Worm (Caenorhabditis elegans) whole organism, dauer: Measurements from ENCODE around the gene col-167.

Source experiments
- unc-62 ChIP-seq: sonication (generic microtip); optimal IDR thresholded peaks from 2 replicates; lab custom pipeline; 2017; ENCODE audit warnings: missing biosample characterization, missing genetic modification reagents, missing genetic modification characterization

Gene col-167

DNA sequence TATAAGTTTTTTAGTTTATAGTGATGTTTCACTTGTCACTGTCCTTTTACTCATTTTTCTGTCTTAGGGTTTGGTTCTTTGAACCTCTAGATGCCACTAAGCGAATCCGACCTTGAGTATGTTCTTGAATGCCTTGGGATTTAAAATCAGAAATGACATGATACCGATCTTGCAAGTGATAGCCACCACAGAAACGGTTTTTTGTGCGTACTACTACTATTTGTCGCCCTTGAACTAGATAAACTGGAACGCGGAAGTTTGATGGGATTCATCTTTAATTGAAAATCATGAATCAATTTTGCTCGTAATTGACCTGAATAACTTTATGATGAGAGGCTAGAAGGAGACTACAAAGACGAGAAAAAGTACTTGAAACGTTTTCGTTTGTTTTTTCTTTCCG lies 4.5 kb upstream of the col-167 start:
- no peak for TF ChIP-seq unc-62 (GFP tag; lab: Kevin White, UChicago)

DNA sequence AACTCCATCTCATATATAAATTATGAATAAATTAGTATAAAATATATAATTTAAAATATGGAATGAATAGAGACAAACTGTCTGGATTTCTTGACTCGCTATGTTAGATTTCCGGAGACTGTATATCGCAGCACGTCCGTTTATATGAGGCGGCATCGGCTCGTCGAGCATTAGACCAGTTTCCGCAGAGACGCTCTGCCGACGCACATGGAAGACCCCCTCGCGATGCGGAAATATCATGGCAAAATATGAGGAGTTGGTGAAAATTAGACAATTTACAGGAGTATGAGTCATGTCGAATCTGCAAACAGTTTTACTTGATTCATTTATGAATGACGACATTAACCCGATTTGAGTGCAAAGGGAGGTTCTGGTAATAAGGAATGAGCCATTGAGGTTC lies 3.7 kb upstream of the col-167 start, which contains the start of gene chtb-3:
Gene chtb-3 (minus strand): TSS at position 101 of the 400 bp plus-strand sequence.
- no peak for TF ChIP-seq unc-62 (GFP tag; lab: Kevin White, UChicago)

DNA sequence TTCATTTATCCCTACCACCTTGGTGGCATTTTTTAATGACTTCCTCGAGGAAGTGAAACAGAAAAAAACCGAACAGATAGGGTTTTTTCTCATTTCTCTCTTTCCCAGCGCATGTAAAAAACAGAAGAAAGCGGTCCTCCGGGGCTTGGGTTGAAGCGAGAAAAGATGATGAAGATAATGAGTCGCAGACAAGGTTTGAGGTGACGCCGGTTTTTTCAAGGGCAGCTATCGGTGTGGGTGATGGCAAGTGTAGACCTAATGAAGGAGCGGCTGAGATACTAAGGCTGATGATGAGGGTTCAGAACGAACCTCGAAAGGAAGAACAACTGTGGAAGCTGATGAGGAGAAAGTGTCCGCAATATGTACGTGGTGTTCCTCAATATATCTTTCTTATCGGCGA lies 2.4 kb upstream of the col-167 start:
- no peak for TF ChIP-seq unc-62 (GFP tag; lab: Kevin White, UChicago)

DNA sequence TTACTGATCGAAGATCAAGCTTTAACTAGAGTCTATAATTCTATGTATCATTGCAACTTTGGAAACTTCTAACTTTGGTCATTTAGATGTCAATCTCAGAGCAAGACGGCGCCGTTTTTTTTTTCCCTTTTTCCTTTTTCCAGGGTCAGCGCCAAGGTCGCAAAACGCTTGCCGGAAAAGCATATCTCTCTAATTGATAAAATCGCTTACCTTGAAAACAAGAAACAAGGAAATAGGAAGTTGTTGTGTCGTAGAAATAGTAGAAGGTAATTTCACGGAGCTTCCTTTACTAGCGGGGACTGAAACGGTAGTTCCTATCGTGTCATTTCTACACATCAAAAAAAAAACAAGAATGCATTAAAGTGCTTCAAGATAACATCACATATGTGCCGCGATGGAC lies 1.9 kb upstream of the col-167 start:
- TF ChIP-seq unc-62 (GFP tag; lab: Kevin White, UChicago) = no peak

DNA sequence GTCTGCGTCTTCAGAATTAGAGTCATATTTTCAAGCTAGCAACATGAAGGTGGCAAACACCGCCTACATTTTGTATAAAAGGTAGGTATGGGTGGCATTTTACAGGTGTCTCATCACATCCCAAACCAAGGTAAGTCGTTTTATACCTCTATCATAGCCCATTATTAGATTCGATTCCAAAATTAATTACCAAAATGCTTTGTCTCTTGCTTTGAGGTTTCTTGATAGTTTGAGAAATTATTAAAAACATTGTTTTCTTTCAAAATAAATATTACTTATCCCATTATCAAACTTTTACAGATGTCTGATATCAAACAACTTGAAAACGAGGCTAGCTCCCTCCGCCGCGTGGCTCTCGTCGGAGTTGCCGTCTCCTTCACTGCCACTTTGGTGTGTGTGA lies 2.8 kb downstream of the col-167 start, which contains the start of gene col-168:
Gene col-168 (plus strand): TSS at position 301 of the 400 bp plus-strand sequence.
- no peak for TF ChIP-seq unc-62 (GFP tag; lab: Kevin White, UChicago)

DNA sequence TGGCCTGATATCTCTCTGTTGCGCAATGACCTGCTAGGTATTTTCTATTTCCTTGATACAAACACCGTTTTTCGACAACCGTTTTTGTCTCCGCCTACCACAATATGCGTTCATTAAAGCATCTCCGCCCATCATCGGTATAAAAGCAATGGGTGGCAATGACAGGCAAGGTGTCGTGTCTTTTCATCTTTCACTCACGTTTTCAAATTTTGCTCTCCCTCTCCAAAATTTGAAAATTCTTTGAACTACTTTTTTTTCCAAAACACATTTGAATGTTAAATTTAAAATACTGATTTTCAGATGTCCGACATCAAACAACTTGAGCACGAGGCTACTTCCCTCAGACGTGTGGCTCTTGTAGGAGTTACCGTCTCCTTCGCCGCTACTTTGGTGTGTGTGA lies 5.6 kb downstream of the col-167 start, which contains the start of gene col-169:
Gene col-169 (plus strand): TSS at position 301 of the 400 bp plus-strand sequence.
- no peak for TF ChIP-seq unc-62 (GFP tag; lab: Kevin White, UChicago)

DNA sequence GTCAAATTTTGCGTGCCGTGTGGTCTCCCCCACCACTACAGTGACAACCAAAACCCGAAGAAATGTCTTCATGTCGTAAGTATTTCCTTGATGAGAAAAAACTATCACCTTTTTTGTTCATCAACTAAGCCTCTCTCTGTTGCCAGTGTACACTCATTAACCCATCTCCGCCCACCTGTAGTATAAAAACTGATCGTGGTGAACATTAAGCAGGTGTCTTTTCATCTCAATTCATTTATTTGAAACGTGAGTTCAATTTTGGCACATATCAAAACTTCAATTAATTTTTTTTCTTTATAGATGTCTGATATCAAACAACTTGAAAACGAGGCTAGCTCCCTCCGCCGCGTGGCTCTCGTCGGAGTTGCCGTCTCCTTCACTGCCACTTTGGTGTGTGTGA lies 8.1 kb downstream of the col-167 start, which contains the start of gene col-170:
Gene col-170 (plus strand): TSS at position 301 of the 400 bp plus-strand sequence.
- TF ChIP-seq unc-62 (GFP tag; lab: Kevin White, UChicago) = no peak

DNA sequence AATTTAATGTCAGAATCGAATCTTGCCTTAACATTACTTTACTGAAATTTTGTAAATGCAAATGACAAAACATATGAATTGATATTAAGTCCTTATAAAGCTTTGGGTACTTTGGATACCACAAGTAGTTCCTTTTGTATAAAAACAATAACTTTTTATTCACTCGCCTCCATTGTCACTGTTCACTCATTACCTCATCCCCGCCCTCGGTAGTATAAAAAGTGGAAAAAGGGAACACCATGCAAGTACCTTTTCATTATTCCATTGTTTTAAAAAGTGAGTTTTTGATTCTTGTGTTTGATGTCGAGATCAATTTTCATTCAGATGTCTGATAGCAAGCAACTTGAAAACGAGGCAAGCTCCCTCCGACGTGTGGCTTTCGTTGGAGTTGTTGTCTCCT lies 10.7 kb downstream of the col-167 start, which contains the start of gene col-171:
Gene col-171 (plus strand): TSS at position 301 of the 400 bp plus-strand sequence.
- no peak for TF ChIP-seq unc-62 (GFP tag; lab: Kevin White, UChicago)

DNA sequence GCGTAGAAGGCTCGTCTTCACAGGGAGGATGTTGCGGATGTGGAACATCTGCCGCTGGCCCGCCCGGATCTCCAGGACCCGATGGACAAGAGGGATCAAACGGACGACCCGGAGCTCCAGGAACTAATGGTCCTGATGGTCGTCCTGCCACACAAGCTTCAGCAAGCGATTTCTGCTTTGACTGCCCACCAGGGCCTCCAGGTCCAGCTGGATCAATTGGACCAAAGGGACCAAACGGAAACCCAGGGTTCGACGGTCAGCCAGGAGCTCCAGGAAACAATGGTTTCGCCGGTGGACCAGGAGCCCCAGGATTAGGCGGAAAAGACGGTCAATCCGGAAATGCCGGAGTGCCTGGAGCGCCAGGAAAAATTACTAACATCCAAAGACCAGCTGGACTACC lies 11.3 kb downstream of the col-167 start:
- no peak for TF ChIP-seq unc-62 (GFP tag; lab: Kevin White, UChicago)

DNA sequence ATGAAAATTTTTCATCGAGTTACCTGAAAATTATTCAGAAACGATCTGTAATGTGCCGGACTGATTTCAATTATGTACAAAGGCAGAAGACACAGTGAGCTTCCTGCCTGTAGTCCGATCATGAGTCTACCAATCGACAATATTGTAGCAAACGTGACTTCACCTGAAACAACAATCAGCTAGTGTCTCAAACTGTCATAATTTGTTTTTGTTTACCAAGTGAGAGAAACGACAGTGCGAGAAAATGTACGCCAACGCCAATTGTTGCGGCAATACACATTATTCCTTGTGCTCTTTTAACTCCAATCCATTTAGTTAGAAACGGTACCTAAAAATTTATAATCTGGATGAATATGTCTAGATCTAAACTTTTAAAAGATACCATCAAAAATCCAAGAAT lies 14.1 kb downstream of the col-167 start:
- TF ChIP-seq unc-62 (GFP tag; lab: Kevin White, UChicago) = no peak

DNA sequence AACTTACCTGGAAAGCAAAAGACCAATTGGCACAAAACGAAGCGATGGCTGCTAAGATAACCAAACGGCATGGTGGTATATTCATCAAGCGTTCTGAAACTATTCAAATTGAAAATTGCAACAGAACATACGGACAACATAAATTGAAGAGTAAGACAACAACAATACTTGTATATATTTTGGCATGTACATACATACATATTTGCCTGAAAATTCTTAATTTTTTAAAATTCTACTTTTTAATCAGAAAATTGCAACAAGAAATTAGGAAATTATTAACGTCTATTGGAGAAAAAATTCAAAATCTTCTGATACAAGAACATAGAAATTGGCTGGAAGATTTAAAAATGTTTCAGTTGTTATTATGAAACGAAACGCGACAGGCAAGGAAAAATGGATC lies 14.7 kb downstream of the col-167 start, which contains the start of gene C03B1.13:
Gene C03B1.13 (minus strand): TSS at position 101 of the 400 bp plus-strand sequence.
- TF ChIP-seq unc-62 (GFP tag; lab: Kevin White, UChicago) = no peak

DNA sequence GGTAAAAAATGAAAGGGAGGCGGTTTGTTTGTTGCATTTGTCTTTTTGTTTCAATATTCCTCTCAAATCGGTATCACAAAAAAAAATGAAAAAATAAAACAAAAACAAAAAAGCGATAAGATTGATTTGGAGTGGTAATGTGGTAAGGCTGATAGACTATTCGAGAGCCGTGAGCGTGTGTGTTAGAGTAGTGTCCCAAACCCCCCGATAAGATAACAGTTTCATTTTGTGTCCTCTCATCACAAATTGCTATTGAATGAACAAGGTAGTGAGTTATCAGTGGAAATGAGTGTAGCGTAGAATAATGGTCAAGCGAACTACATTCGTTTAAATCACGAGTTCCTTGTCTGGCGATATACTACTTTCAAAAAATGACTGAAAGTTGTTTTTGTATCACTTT lies 15.2 kb downstream of the col-167 start:
- no peak for TF ChIP-seq unc-62 (GFP tag; lab: Kevin White, UChicago)

DNA sequence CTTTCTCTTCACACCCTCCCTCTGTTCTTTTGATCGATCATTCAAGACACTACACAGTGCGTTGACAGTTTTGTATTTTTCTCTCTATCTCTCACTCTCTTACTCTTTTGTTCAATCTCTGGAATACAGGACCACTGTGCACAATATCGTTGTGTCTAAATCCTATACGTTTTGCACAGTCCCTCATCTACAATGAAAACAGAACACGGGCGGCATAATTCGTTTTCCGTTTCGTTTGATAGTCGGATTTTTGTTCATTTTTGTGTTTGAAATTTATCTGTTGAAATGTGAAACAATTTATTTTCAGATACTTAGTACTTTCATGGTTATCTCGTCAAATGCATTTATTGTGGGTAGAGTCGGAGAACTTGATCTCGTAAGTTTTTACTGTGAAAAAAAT lies 18.2 kb downstream of the col-167 start, which contains the start of gene C03B1.7:
Gene C03B1.7 (plus strand): TSS at position 301 of the 400 bp plus-strand sequence.
- TF ChIP-seq unc-62 (GFP tag; lab: Kevin White, UChicago) = no peak

DNA sequence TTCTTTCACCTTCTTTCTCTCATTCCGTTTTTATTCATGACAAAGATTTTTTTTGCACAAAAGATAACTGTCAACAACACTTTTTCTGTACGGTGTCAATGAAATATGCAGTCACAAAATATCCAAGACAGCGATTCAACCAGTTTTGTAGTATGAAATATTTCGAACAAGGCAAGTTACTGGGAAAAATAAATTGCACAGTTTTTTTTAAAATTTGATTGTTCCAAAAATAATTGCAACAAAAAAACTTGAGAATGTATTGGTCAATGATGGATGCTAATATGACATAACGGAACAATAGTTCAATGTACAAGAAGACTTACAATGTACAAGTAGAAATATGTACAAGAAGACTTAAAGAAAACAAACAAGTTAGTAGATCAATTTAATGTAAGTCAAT lies 22.5 kb downstream of the col-167 start:
- no peak for TF ChIP-seq unc-62 (GFP tag; lab: Kevin White, UChicago)

DNA sequence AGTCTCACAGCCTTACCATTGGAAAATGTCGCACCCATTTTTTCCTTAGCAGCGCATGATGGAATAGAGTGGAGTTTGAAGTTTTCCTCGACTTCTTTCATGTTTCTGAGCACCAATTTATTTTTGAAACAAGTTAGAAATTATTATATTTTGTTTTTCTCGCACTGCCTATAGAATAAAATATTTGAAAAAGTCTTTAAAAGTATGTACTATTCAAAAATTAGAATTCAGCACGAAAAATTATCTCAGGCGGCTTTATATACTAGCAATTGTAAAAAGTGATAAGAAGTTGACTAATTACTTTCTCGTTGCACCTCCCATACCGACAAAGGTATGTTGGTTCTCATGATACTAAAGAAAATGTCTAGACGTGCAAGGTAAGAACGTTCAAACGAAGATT lies 23.7 kb downstream of the col-167 start, which contains the start of gene C03B1.9:
Gene C03B1.9 (minus strand): TSS at position 101 of the 400 bp plus-strand sequence.
- TF ChIP-seq unc-62 (GFP tag; lab: Kevin White, UChicago) = no peak

DNA sequence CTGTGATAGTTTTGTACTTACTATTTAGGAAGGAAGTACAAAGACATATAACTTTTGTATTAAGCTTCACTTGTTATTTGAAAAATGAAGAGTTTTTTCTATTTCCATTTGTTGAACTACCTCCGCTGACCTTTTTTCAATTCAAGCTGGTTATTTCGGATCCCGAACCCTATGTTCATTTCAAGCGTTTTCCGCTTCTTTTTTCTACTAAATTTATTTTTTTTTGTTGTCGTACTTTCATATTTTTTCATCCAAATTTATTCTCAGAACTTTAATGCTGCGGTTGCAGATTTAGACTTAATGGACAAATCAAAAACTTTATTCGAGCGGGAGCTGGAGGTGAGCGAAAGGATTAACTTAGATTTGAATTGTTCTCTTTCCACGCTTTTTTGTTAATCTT lies 26.7 kb downstream of the col-167 start, which contains the start of gene C03B1.6:
Gene C03B1.6 (plus strand): TSS at position 301 of the 400 bp plus-strand sequence.
- TF ChIP-seq unc-62 (GFP tag; lab: Kevin White, UChicago) = no peak

DNA sequence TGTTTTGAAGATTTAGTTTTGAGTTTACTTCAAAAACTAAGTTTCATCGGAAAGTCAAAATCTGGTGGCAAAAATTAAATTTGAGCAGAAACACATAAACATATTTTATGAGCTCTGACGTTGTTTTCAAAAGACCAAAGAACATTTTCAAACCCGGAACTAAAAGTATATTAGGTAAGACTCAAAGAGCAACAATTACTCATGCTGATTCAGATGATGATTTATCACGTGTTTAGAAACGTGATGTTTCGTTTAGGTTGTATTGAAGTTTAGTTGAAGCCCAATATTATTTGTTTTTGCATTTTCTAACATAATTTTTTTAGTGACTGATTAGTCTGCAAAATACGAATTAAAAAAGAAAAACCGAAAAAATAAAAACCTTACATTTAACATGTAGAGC lies 30.5 kb downstream of the col-167 start:
- TF ChIP-seq unc-62 (GFP tag; lab: Kevin White, UChicago) = no peak
